Worm (Caenorhabditis elegans): ENCODE results near the gene metl-13.

Gene metl-13

ce11 chrIV:6606587-6606986, 28.3 kb upstream of the metl-13 start:
- TF ChIP-seq ceh-16 (tag; optimal IDR thresholded peaks at IDR 0.05) (no peak), nhr-25 (tag; optimal IDR thresholded peaks at IDR 0.05) (peak; percentile 17), C34F6.9 (tag; optimal IDR thresholded peaks at IDR 0.05) (peak; percentile 10)

- TF ChIP-seq lsy-2 (tag; optimal IDR thresholded peaks at IDR 0.05) (no peak), fos-1 (tag; optimal IDR thresholded peaks at IDR 0.05) (peak; percentile 18)
Observed at ce11 chrIV:6607059-6607458, 27.8 kb upstream of the metl-13 start.

ce11 chrIV:6613296-6613695, 21.6 kb upstream of the metl-13 start, which contains the start of gene drh-1:
drh-1 (minus strand) TSS chrIV:6613353.
- TF ChIP-seq elt-3 (tag; optimal IDR thresholded peaks at IDR 0.05) (no peak), lsy-2 (tag; optimal IDR thresholded peaks at IDR 0.05) (peak in 1 of 2 experiments; percentile 64), C34F6.9 (tag; optimal IDR thresholded peaks at IDR 0.05) (peak; percentile 51)

ce11 chrIV:6618607-6619006, 16.3 kb upstream of the metl-13 start:
- TF ChIP-seq lin-39 (tag; optimal IDR thresholded peaks at IDR 0.05) (no peak), nhr-21 (tag; optimal IDR thresholded peaks at IDR 0.05) (no peak), nhr-129 (tag; optimal IDR thresholded peaks at IDR 0.05) (peak; percentile 52), peb-1 (tag; optimal IDR thresholded peaks at IDR 0.05) (no peak), nhr-23 (tag; optimal IDR thresholded peaks at IDR 0.05) (no peak), ceh-82 (tag; optimal IDR thresholded peaks at IDR 0.05) (no peak), ztf-11 (tag; optimal IDR thresholded peaks at IDR 0.05) (no peak), C34F6.9 (tag; optimal IDR thresholded peaks at IDR 0.05) (no peak), elt-3 (tag; optimal IDR thresholded peaks at IDR 0.05) (no peak), mdl-1 (tag; optimal IDR thresholded peaks at IDR 0.05) (no peak), crh-2 (tag; optimal IDR thresholded peaks at IDR 0.05) (peak; percentile 22), sem-4 (tag; optimal IDR thresholded peaks at IDR 0.05) (no peak), alr-1 (tag; optimal IDR thresholded peaks at IDR 0.05) (no peak), lin-11 (tag; optimal IDR thresholded peaks at IDR 0.05) (no peak), fos-1 (tag; optimal IDR thresholded peaks at IDR 0.05) (peak; percentile 22), aly-2 (tag; optimal IDR thresholded peaks at IDR 0.05) (no peak), unc-55 (GFP tag; optimal IDR thresholded peaks at IDR 0.05) (peak; percentile 38), ama-1 (optimal IDR thresholded peaks at IDR 0.05) (no peak), nhr-10 (tag; optimal IDR thresholded peaks at IDR 0.05) (no peak), mab-5 (tag; optimal IDR thresholded peaks at IDR 0.05) (no peak), blmp-1 (tag; optimal IDR thresholded peaks at IDR 0.05; ENCODE audit: insufficient read depth) (no peak), ceh-16 (tag; optimal IDR thresholded peaks at IDR 0.05) (no peak), ZK546.5 (tag; optimal IDR thresholded peaks at IDR 0.05) (no peak), lsy-2 (tag; optimal IDR thresholded peaks at IDR 0.05) (peak in 1 of 2 experiments; percentile 18), nhr-77 (tag; optimal IDR thresholded peaks at IDR 0.05) (no peak), nhr-237 (tag; optimal IDR thresholded peaks at IDR 0.05) (no peak), nhr-12 (tag; optimal IDR thresholded peaks at IDR 0.05) (no peak), unc-62 (GFP tag; optimal IDR thresholded peaks at IDR 0.05) (no peak), mbf-1 (tag; optimal IDR thresholded peaks at IDR 0.05) (no peak), Y55F3AM.14 (GFP tag; optimal IDR thresholded peaks at IDR 0.05) (no peak), F13H6.1 (tag; optimal IDR thresholded peaks at IDR 0.05) (no peak), unc-39 (tag; optimal IDR thresholded peaks at IDR 0.05) (no peak), egl-27 (tag; optimal IDR thresholded peaks at IDR 0.05) (no peak), ztf-4 (tag; optimal IDR thresholded peaks at IDR 0.05) (no peak), nhr-25 (tag; optimal IDR thresholded peaks at IDR 0.05) (no peak), gmeb-1 (tag; optimal IDR thresholded peaks at IDR 0.05) (peak; percentile 11), sma-3 (GFP tag; optimal IDR thresholded peaks at IDR 0.05) (no peak), skn-1 (tag; optimal IDR thresholded peaks at IDR 0.05) (no peak), lin-13 (GFP tag; optimal IDR thresholded peaks at IDR 0.05) (no peak)
